Fruit fly (Drosophila melanogaster): ENCODE measurements around the gene CG1368.

The CG1368 gene

DNA sequence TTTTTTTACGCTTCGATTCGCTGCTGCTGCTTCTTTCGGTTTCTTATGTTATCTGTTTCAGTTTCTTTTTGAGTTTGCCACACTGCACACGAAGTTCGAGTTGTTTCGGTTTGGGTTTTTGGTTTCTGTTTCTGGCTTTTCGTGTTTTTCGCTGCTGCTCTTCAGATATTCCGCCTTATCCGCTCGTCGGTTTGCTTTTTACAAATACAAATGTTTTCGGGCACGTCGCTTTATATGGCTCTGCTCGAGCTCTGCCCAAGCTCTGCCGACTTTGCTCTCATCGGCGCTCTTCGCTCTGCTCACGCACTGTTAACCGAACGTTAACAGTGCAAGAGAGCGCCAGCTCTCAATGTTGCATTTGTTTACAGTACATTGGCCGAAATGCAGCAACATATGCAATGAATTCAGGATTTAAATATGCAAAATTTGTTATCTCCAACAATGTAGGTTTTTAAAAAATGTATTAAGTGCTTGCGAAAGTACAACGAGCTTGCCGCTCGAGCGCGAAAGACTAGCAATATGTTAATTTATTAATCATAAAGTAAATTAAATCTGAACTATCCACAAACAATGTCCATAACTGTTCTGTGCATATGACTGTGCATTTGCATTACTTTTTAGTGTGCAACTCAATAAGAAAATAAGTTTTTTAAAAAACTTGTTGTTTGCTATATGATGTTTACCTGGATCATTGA lies 36.8 kb downstream of the CG1368 start (continued):
- no peak for TF ChIP-seq tin (GFP tag; optimal IDR thresholded peaks at IDR 0.05)
- TF ChIP-seq zen2 (GFP tag; IDR thresholded peaks at IDR 0.05; ENCODE audit: partially characterized antibody), result no peak
- TF ChIP-seq crp (GFP tag; optimal IDR thresholded peaks at IDR 0.05), result no peak
- no peak for TF ChIP-seq MBD-R2 (GFP tag; IDR thresholded peaks at IDR 0.05)
- 0 out of 3 replicates have a peak, but pooled peaks have one; percentile 13 for TF ChIP-seq row (GFP tag; IDR thresholded peaks at IDR 0.05)
- TF ChIP-seq Mrtf (GFP tag; IDR thresholded peaks at IDR 0.05), result no peak
- no peak for TF ChIP-seq btn (GFP tag; optimal IDR thresholded peaks at IDR 0.05)
- peak in 1 of 3 experiments; percentile 8 for TF ChIP-seq lola (GFP tag; optimal IDR thresholded peaks at IDR 0.05)
- no peak for TF ChIP-seq Dll (GFP tag; IDR thresholded peaks at IDR 0.05; ENCODE audit: partially characterized antibody)
- no peak for TF ChIP-seq insv (GFP tag; optimal IDR thresholded peaks at IDR 0.05)
- no peak for TF ChIP-seq CG3281 (GFP tag; optimal IDR thresholded peaks at IDR 0.05)
- TF ChIP-seq dpn (GFP tag; optimal IDR thresholded peaks at IDR 0.05), result no peak
- peak; percentile 1 for TF ChIP-seq caup (GFP tag; optimal IDR thresholded peaks at IDR 0.05; ENCODE audit: severe bottlenecking)
- no peak for TF ChIP-seq hth (optimal IDR thresholded peaks at IDR 0.05)
- TF ChIP-seq CG7839 (tag; optimal IDR thresholded peaks at IDR 0.05), result peak; percentile 5
- no peak for TF ChIP-seq ewg (GFP tag; optimal IDR thresholded peaks at IDR 0.05)
- TF ChIP-seq tgo (GFP tag; IDR thresholded peaks at IDR 0.05), result no peak
- peak; percentile 6 for TF ChIP-seq tio (GFP tag; optimal IDR thresholded peaks at IDR 0.05)
- no peak for TF ChIP-seq Vsx1 (GFP tag; optimal IDR thresholded peaks at IDR 0.05)
- no peak for TF ChIP-seq CG1233 (GFP tag; optimal IDR thresholded peaks at IDR 0.05)
- TF ChIP-seq ssp (GFP tag; IDR thresholded peaks at IDR 0.05), result no peak
- no peak for TF ChIP-seq BtbVII (GFP tag; optimal IDR thresholded peaks at IDR 0.05)
- no peak for TF ChIP-seq ind (GFP tag; optimal IDR thresholded peaks at IDR 0.05)
- TF ChIP-seq Bgb (GFP tag; IDR thresholded peaks at IDR 0.05; ENCODE audit: partially characterized antibody), result peak; percentile 24; the same call in 1 of the 2 replicates
- TF ChIP-seq CoRest (tag; optimal IDR thresholded peaks at IDR 0.05), result no peak
- TF ChIP-seq ato (GFP tag; IDR thresholded peaks at IDR 0.05; ENCODE audit: partially characterized antibody), result peak; percentile 9; the same call in 1 of the 2 replicates
- peak; percentile 12 for TF ChIP-seq grau (tag; optimal IDR thresholded peaks at IDR 0.05)
- peak; percentile 1 for TF ChIP-seq CG18619 (GFP tag; optimal IDR thresholded peaks at IDR 0.05)
- no peak for TF ChIP-seq CG17912 (GFP tag; optimal IDR thresholded peaks at IDR 0.05)
- no peak for TF ChIP-seq zfh2 (GFP tag; optimal IDR thresholded peaks at IDR 0.05)
- TF ChIP-seq CG8281 (tag; optimal IDR thresholded peaks at IDR 0.05), result no peak
- TF ChIP-seq CG6854 (GFP tag; optimal IDR thresholded peaks at IDR 0.05), result no peak
- peak; percentile 3 for TF ChIP-seq Meics (GFP tag; optimal IDR thresholded peaks at IDR 0.05)
- TF ChIP-seq CG30020 (tag; optimal IDR thresholded peaks at IDR 0.05), result no peak
- no peak for TF ChIP-seq CG2120 (GFP tag; optimal IDR thresholded peaks at IDR 0.05)
- no peak for TF ChIP-seq Hmr (GFP tag; optimal IDR thresholded peaks at IDR 0.05)
- no peak for TF ChIP-seq crc (GFP tag; optimal IDR thresholded peaks at IDR 0.05)
- TF ChIP-seq rib (GFP tag; IDR thresholded peaks at IDR 0.05), result no peak
- peak; percentile 12 for TF ChIP-seq CG2116 (GFP tag; optimal IDR thresholded peaks at IDR 0.05)
- TF ChIP-seq Nf-YA (GFP tag; IDR thresholded peaks at IDR 0.05), result no peak
- no peak for TF ChIP-seq Atf3 (GFP tag; optimal IDR thresholded peaks at IDR 0.05)
- TF ChIP-seq CG1603 (tag; optimal IDR thresholded peaks at IDR 0.05), result peak; percentile 6
- no peak for TF ChIP-seq tx (GFP tag; optimal IDR thresholded peaks at IDR 0.05)
- no peak for TF ChIP-seq CG16863 (GFP tag; optimal IDR thresholded peaks at IDR 0.05)
- TF ChIP-seq CG10959 (GFP tag; IDR thresholded peaks at IDR 0.05), result no peak
- TF ChIP-seq CG3995 (GFP tag; optimal IDR thresholded peaks at IDR 0.05), result no peak
- peak; percentile 26 for TF ChIP-seq CG30403 (GFP tag; optimal IDR thresholded peaks at IDR 0.05)
- no peak for TF ChIP-seq CG11085 (GFP tag; IDR thresholded peaks at IDR 0.05)
- TF ChIP-seq stc (GFP tag; IDR thresholded peaks at IDR 0.05), result no peak
- TF ChIP-seq HmgD (GFP tag; optimal IDR thresholded peaks at IDR 0.05), result no peak

Measured in whole organism, embryonic.